Worm (Caenorhabditis elegans) whole organism, L2 larva: Measurements from ENCODE around the gene bath-15.

Experiments
- R02D3.7 ChIP-seq: fragments of 150-350 bp; optimal IDR thresholded peaks from 2 replicates; lab custom pipeline; 2014; ENCODE audit warnings: missing biosample characterization, missing genetic modification characterization
- Y55F3AM.14 ChIP-seq: fragments of 200-800 bp; sonication (Bioruptor generic); optimal IDR thresholded peaks from 2 replicates; lab custom pipeline; 2018; ENCODE audit warnings: mild to moderate bottlenecking, missing genetic modification characterization, missing compliant biosample characterization
- ZK546.5 ChIP-seq: sonication (generic microtip); optimal IDR thresholded peaks from 2 replicates; lab custom pipeline; 2017; ENCODE audit warnings: missing biosample characterization, missing genetic modification characterization
- alr-1 ChIP-seq: fragments of 150-350 bp; optimal IDR thresholded peaks from 2 replicates; lab custom pipeline; 2014; ENCODE audit warnings: missing biosample characterization, missing genetic modification characterization
- aly-2 ChIP-seq: fragments of 150-350 bp; optimal IDR thresholded peaks from 2 replicates; lab custom pipeline; 2014; ENCODE audit warnings: missing biosample characterization, missing genetic modification characterization
- ama-1 ChIP-seq: fragments of 150-350 bp; optimal IDR thresholded peaks from 2 replicates; lab custom pipeline; 2018; ENCODE audit warnings: inconsistent platforms
- elt-1 ChIP-seq: fragments of 150-350 bp; optimal IDR thresholded peaks from 2 replicates; lab custom pipeline; 2014; ENCODE audit warnings: missing biosample characterization, missing genetic modification characterization
- fos-1 ChIP-seq: fragments of 150-350 bp; optimal IDR thresholded peaks from 2 replicates; lab custom pipeline; 2014; ENCODE audit warnings: missing biosample characterization, missing genetic modification characterization
- gmeb-1 ChIP-seq: fragments of 150-350 bp; optimal IDR thresholded peaks from 2 replicates; lab custom pipeline; 2014; ENCODE audit warnings: missing biosample characterization, missing genetic modification characterization
- lin-11 ChIP-seq: fragments of 150-350 bp; sonication (generic microtip); optimal IDR thresholded peaks from 2 replicates; lab custom pipeline; 2014; ENCODE audit warnings: missing biosample characterization, missing genetic modification characterization, inconsistent platforms, mixed read lengths
- lsy-2 ChIP-seq, 2 experiments: fragments of 150-350 bp in 1 of 2; sonication (generic microtip) in 1 of 2; optimal IDR thresholded peaks; 2 replicates each; lab custom pipeline; 2014 to 2017; ENCODE audit warnings: missing biosample characterization in 2 of 2, missing genetic modification characterization in 2 of 2
- mab-5 ChIP-seq: fragments of 150-350 bp; optimal IDR thresholded peaks from 2 replicates; lab custom pipeline; 2014; ENCODE audit warnings: missing biosample characterization, missing genetic modification characterization
- nhr-10 ChIP-seq: sonication (generic microtip); optimal IDR thresholded peaks from 2 replicates; lab custom pipeline; 2017; ENCODE audit warnings: missing biosample characterization, missing genetic modification characterization
- nhr-129 ChIP-seq: fragments of 150-350 bp; optimal IDR thresholded peaks from 2 replicates; lab custom pipeline; 2014; ENCODE audit warnings: missing biosample characterization, missing genetic modification characterization
- nhr-21 ChIP-seq: fragments of 150-350 bp; optimal IDR thresholded peaks from 2 replicates; lab custom pipeline; 2014; ENCODE audit warnings: missing biosample characterization, missing genetic modification characterization
- nhr-23 ChIP-seq: fragments of 150-350 bp; optimal IDR thresholded peaks from 2 replicates; lab custom pipeline; 2014; ENCODE audit warnings: missing biosample characterization, missing genetic modification reagents, missing genetic modification characterization
- nhr-237 ChIP-seq: fragments of 150-350 bp; optimal IDR thresholded peaks from 2 replicates; lab custom pipeline; 2014; ENCODE audit warnings: missing biosample characterization, missing genetic modification characterization
- nhr-25 ChIP-seq: fragments of 150-350 bp; sonication (generic microtip); optimal IDR thresholded peaks from 3 replicates; lab custom pipeline; 2014; ENCODE audit warnings: missing biosample characterization, missing genetic modification characterization
- nhr-6 ChIP-seq: fragments of 150-350 bp; optimal IDR thresholded peaks from 2 replicates; lab custom pipeline; 2014; ENCODE audit warnings: missing biosample characterization, missing genetic modification characterization
- nhr-77 ChIP-seq: fragments of 150-350 bp; optimal IDR thresholded peaks from 2 replicates; lab custom pipeline; 2014; ENCODE audit warnings: missing biosample characterization, missing genetic modification characterization
- peb-1 ChIP-seq: fragments of 150-350 bp; optimal IDR thresholded peaks from 2 replicates; lab custom pipeline; 2014; ENCODE audit warnings: missing biosample characterization, missing genetic modification characterization
- sem-4 ChIP-seq: fragments of 150-350 bp; optimal IDR thresholded peaks from 2 replicates; lab custom pipeline; 2014; ENCODE audit warnings: missing biosample characterization, missing genetic modification reagents, missing genetic modification characterization
- sma-3 ChIP-seq: sonication (generic microtip); optimal IDR thresholded peaks from 2 replicates; lab custom pipeline; 2016; ENCODE audit warnings: missing genetic modification reagents, missing genetic modification characterization, missing compliant biosample characterization
- sma-9 ChIP-seq, 2 experiments: fragments of 150-350 bp in 1 of 2; sonication (generic microtip) in 1 of 2; optimal IDR thresholded peaks; 2 replicates each; lab custom pipeline; 2014 to 2016; ENCODE audit warnings: missing genetic modification characterization in 2 of 2, mild to moderate bottlenecking in 1 of 2, missing biosample characterization in 1 of 2, missing compliant biosample characterization in 1 of 2, missing genetic modification reagents in 1 of 2, moderate library complexity in 1 of 2
- snpc-4 ChIP-seq: fragments of 150-350 bp; optimal IDR thresholded peaks from 2 replicates; lab custom pipeline; 2014; ENCODE audit warnings: missing biosample characterization, missing genetic modification characterization
- unc-39 ChIP-seq: fragments of 150-350 bp; optimal IDR thresholded peaks from 2 replicates; lab custom pipeline; 2014; ENCODE audit warnings: missing biosample characterization, missing genetic modification characterization
- unc-55 ChIP-seq: fragments of 150-350 bp; sonication (generic microtip); optimal IDR thresholded peaks from 3 replicates; lab custom pipeline; 2014; ENCODE audit warnings: missing biosample characterization, missing genetic modification reagents, missing genetic modification characterization
- ztf-1 ChIP-seq: fragments of 200-800 bp; sonication (Bioruptor generic); conservative IDR thresholded peaks from 2 replicates; pipeline ENCODE4 v1.3.6; 2022; ENCODE audit warnings: missing genetic modification characterization, missing compliant biosample characterization
- ztf-11 ChIP-seq: sonication (generic microtip); optimal IDR thresholded peaks from 2 replicates; lab custom pipeline; 2017; ENCODE audit warnings: missing biosample characterization, missing genetic modification characterization

bath-15 gene

ce11 chrIII:7775983-7776440, at the start of gene bath-15:
Gene bath-15 (minus strand): TSS chrIII:7776033.
- TF ChIP-seq R02D3.7 (tag; lab: Kevin White, UChicago) (no peak), snpc-4 (no peak), nhr-10 (tag; lab: Kevin White, UChicago) (no peak), peb-1 (no peak)

DNA sequence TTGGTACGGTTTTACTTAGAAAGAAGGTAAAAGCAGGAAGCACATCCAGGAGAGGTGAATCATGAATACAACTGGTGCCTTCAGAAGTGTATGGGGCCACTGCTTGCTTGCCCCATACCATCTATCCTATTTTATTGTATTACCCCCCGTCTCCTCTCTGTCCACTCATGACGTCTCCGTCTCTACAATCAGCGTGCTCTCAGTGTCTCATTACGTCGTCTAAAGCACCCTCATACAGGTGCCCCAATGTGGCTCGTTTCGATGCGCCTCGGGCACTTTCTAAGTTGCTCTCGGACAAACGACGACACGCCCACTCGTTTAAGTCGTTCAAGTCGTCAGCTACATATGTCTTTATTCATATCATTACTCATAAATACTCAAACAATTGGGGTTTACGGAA, 48.2 kb upstream of the bath-15 start:
- no peak for TF ChIP-seq aly-2 (tag; lab: Kevin White, UChicago)
- TF ChIP-seq nhr-77, result no peak
- TF ChIP-seq Y55F3AM.14 (GFP tag; lab: Kevin White, UChicago), result no peak
- no peak for TF ChIP-seq ztf-11 (tag; lab: Kevin White, UChicago)
- no peak for TF ChIP-seq sma-9 (GFP tag; optimal IDR thresholded peaks at IDR 0.05; lab: Kevin White, UChicago)
- TF ChIP-seq sma-9 (tag; optimal IDR thresholded peaks at IDR 0.05; lab: Kevin White, UChicago), result no peak
- no peak for TF ChIP-seq R02D3.7 (tag; lab: Kevin White, UChicago)
- no peak for TF ChIP-seq alr-1
- no peak for TF ChIP-seq mab-5
- no peak for TF ChIP-seq ama-1 (lab: Kevin White, UChicago)
- no peak for TF ChIP-seq unc-39
- no peak for TF ChIP-seq lin-11 (tag; lab: Kevin White, UChicago)
- no peak for TF ChIP-seq nhr-10 (tag; lab: Kevin White, UChicago)
- TF ChIP-seq ZK546.5 (tag; lab: Kevin White, UChicago), result no peak
- TF ChIP-seq nhr-6 (tag; lab: Kevin White, UChicago), result no peak
- no peak for TF ChIP-seq gmeb-1 (tag; lab: Kevin White, UChicago)
- no peak for TF ChIP-seq nhr-25 (tag; lab: Kevin White, UChicago)
- TF ChIP-seq sma-3 (GFP tag; lab: Kevin White, UChicago), result no peak
- no peak for TF ChIP-seq ztf-1 (GFP tag; lab: Robert Waterston, UW)
- TF ChIP-seq nhr-23 (tag; lab: Kevin White, UChicago), result no peak

DNA sequence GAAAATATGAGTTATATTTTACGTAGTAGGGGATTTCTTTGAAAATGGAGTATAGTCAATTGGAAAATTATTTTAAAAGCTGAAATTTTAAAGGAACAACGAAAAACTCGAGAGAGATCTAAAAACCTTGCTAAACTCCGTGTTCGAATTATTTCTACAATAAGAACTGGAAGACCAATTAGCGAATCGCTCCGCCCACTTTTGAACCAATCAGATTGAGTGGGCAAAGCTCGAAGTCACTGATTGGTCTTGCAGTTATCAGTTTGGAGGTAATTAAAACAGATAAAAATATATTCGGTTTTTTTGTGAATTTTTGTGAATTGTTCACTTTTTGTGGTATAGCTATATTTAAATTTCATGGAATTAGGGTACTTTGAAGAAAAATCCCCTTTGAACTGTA, 47.5 kb upstream of the bath-15 start:
- TF ChIP-seq lsy-2 (tag; optimal IDR thresholded peaks at IDR 0.05; lab: Kevin White, UChicago) (peak in 1 of 2 experiments; percentile 5), Y55F3AM.14 (GFP tag; lab: Kevin White, UChicago) (no peak)

DNA sequence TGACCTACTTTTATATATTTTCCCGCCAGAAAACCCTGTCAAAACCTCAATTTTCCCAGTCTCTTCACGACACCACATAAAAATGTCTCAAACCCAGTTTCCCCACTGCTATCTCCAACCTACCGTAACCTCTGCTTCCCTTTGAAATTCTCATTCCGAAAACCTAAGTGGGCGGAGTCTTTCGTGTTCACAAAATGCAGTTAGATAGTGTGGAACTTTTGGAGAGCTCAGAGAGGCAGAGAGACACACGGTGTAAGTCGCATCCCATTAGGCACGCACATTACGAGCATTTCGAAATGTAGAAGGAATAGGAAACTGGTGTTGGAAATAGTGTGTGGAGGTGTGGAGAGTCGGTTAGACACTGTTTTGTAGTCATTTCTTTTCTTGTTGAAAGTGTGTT, 44.0 kb upstream of the bath-15 start:
- TF ChIP-seq lsy-2 (tag; optimal IDR thresholded peaks at IDR 0.05; lab: Kevin White, UChicago), result peak in 1 of 2 experiments; percentile 57
- peak; percentile 43 for TF ChIP-seq unc-55 (GFP tag; lab: Kevin White, UChicago)
- TF ChIP-seq sem-4, result no peak
- TF ChIP-seq nhr-129, result peak; percentile 41
- no peak for TF ChIP-seq nhr-77
- no peak for TF ChIP-seq fos-1

- TF ChIP-seq ztf-1 (GFP tag; lab: Robert Waterston, UW), result no peak
- no peak for TF ChIP-seq nhr-237 (tag; lab: Kevin White, UChicago)
- no peak for TF ChIP-seq nhr-77
- no peak for TF ChIP-seq Y55F3AM.14 (GFP tag; lab: Kevin White, UChicago)
- no peak for TF ChIP-seq lsy-2 (tag; optimal IDR thresholded peaks at IDR 0.05; lab: Kevin White, UChicago)
- no peak for TF ChIP-seq nhr-21 (tag; lab: Kevin White, UChicago)
- TF ChIP-seq elt-1 (tag; lab: Kevin White, UChicago), result no peak
- TF ChIP-seq unc-55 (GFP tag; lab: Kevin White, UChicago), result no peak
- TF ChIP-seq gmeb-1 (tag; lab: Kevin White, UChicago), result no peak
- TF ChIP-seq ZK546.5 (tag; lab: Kevin White, UChicago), result no peak
- TF ChIP-seq, all 48 proteins: peak for 0
Observed at ce11 chrIII:7818965-7819364, 43.1 kb upstream of the bath-15 start.

ce11 chrIII:7816463-7816862, 40.6 kb upstream of the bath-15 start:
- TF ChIP-seq alr-1 (no peak), sem-4 (peak; percentile 100)
